Fruit fly (Drosophila melanogaster) whole organism, adult: Measurements from ENCODE around the gene CG15435.

Experiments used
- CG11617 ChIP-seq: fragments of 200-800 bp; sonication (Bioruptor generic); optimal IDR thresholded peaks from 2 replicates; lab custom pipeline; 2017; ENCODE audit warnings: mild to moderate bottlenecking, missing biosample characterization, missing genetic modification reagents, missing genetic modification characterization
- CG12768 ChIP-seq: fragments of 200-800 bp; sonication (Bioruptor generic); optimal IDR thresholded peaks from 2 replicates; lab custom pipeline; 2017; ENCODE audit warnings: missing biosample characterization, missing genetic modification characterization, mild to moderate bottlenecking, moderate library complexity, missing genetic modification reagents
- CG5204 ChIP-seq: fragments of 200-800 bp; sonication (Bioruptor generic); optimal IDR thresholded peaks from 2 replicates; lab custom pipeline; 2016; ENCODE audit warnings: missing biosample characterization, missing genetic modification characterization
- CG7045 ChIP-seq: fragments of 200-800 bp; sonication (Bioruptor generic); optimal IDR thresholded peaks from 2 replicates; lab custom pipeline; 2017; ENCODE audit warnings: missing biosample characterization, mild to moderate bottlenecking, missing genetic modification characterization
- Hr96 ChIP-seq: fragments of 200-800 bp; sonication (Bioruptor generic); optimal IDR thresholded peaks from 2 replicates; lab custom pipeline; 2016; ENCODE audit warnings: missing biosample characterization, missing genetic modification characterization
- Mnt ChIP-seq: fragments of 200-800 bp; sonication (Bioruptor generic); optimal IDR thresholded peaks from 2 replicates; lab custom pipeline; 2016; ENCODE audit warnings: missing biosample characterization, mild to moderate bottlenecking, missing genetic modification characterization
- bab1 ChIP-seq: fragments of 200-800 bp; sonication (Bioruptor generic); optimal IDR thresholded peaks from 3 replicates; lab custom pipeline; 2019; ENCODE audit warnings: missing biosample characterization, mild to moderate bottlenecking, missing genetic modification characterization, moderate library complexity
- cnc ChIP-seq, 2 experiments: fragments of >200 bp; optimal IDR thresholded peaks; 2 replicates each; lab custom pipeline; 2017
- kay ChIP-seq: fragments of 200-800 bp; sonication (Bioruptor generic); peaks from one replicate; lab custom pipeline; 2016; ENCODE audit warnings: missing biosample characterization, missing genetic modification characterization, borderline replicate concordance
- ovo ChIP-seq: fragments of 200-800 bp; sonication (Bioruptor generic); optimal IDR thresholded peaks from 2 replicates; lab custom pipeline; 2016; ENCODE audit warnings: missing biosample characterization, missing genetic modification characterization
- tj ChIP-seq: fragments of 200-800 bp; sonication (Bioruptor generic); optimal IDR thresholded peaks from 3 replicates; lab custom pipeline; 2017; ENCODE audit warnings: missing biosample characterization, mild to moderate bottlenecking, missing genetic modification characterization, moderate library complexity
- toe ChIP-seq: fragments of 200-800 bp; sonication (Bioruptor generic); optimal IDR thresholded peaks from 2 replicates; lab custom pipeline; 2016; ENCODE audit warnings: missing biosample characterization, missing genetic modification characterization

DNA sequence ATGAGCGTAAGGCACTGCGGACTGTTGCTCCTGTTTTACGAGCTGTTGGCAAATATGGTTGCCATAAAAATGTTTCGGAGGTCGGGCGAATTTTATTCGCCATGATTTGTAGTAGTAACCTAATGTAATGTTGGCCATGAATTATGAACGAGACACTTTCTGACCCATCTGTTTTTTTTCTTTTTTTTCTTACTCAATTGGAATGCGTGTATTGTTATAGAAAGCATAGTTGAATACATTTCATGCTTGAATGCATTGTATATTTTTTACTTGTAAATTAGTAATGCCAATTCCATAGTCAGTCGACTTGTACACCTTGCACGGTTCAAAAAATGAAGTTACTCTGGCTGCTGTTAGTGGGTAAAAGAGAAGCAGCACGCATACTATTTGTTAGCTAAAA, 22.0 kb upstream of the CG15435 start, which contains the start of gene CG43056:
- TF ChIP-seq ovo (GFP tag; lab: Kevin White, UChicago) (no peak), CG7045 (no peak), tj (GFP tag; lab: Kevin White, UChicago) (no peak), CG11617 (no peak), kay (GFP tag; lab: Kevin White, UChicago) (no peak), cnc (optimal IDR thresholded peaks at IDR 0.05; lab: Kevin White, UChicago) (no peak), Mnt (GFP tag; lab: Kevin White, UChicago) (no peak), bab1 (GFP tag; lab: Kevin White, UChicago) (no peak), Hr96 (GFP tag; lab: Kevin White, UChicago) (no peak), CG12768 (no peak), CG5204 (no peak), toe (GFP tag; lab: Kevin White, UChicago) (no peak)
